Worm (Caenorhabditis elegans) whole organism, young adult: Measurements from ENCODE around the gene nas-37.

ENCODE experiments used
- C06A6.2 ChIP-seq: fragments of 200-800 bp; sonication (Bioruptor generic); conservative IDR thresholded peaks from 2 replicates; pipeline ENCODE4 v1.3.6; 2022; ENCODE audit warnings: missing genetic modification characterization, missing compliant biosample characterization
- D2030.7 ChIP-seq: fragments of 200-800 bp; sonication (Bioruptor generic); IDR thresholded peaks from 2 replicates; pipeline ENCODE4 v1.3.6; 2022; ENCODE audit warnings: missing genetic modification reagents, missing genetic modification characterization, missing compliant biosample characterization
- F23B12.7 ChIP-seq: sonication (generic microtip); optimal IDR thresholded peaks from 2 replicates; lab custom pipeline; 2017; ENCODE audit warnings: missing genetic modification characterization, mild to moderate bottlenecking, missing compliant biosample characterization, antibody characterized with exemption, moderate library complexity; ENCODE audit not compliant: insufficient read depth
- F39B2.1 ChIP-seq: fragments of 200-800 bp; sonication (Bioruptor generic); IDR thresholded peaks from 2 replicates; pipeline ENCODE4 v1.3.6; 2022; ENCODE audit warnings: missing genetic modification reagents, missing genetic modification characterization, missing compliant biosample characterization
- F57A8.1 ChIP-seq: fragments of 200-800 bp; sonication (Bioruptor generic); optimal IDR thresholded peaks from 2 replicates; lab custom pipeline; 2018; ENCODE audit warnings: mild to moderate bottlenecking, missing genetic modification characterization, moderate library complexity, missing compliant biosample characterization
- T07F8.4 ChIP-seq: sonication (generic microtip); optimal IDR thresholded peaks from 2 replicates; lab custom pipeline; 2016; ENCODE audit warnings: mild to moderate bottlenecking, missing genetic modification characterization, moderate library complexity, missing compliant biosample characterization
- Y53F4B.3 ChIP-seq: fragments of 200-800 bp; sonication (Bioruptor generic); IDR thresholded peaks from 2 replicates; pipeline ENCODE4 v1.3.6; 2022; ENCODE audit warnings: missing genetic modification reagents, missing genetic modification characterization, missing compliant biosample characterization
- ZK185.1 ChIP-seq: sonication (generic microtip); optimal IDR thresholded peaks from 2 replicates; lab custom pipeline; 2016; ENCODE audit warnings: mild to moderate bottlenecking, missing genetic modification characterization, missing compliant biosample characterization; ENCODE audit not compliant: poor library complexity, severe bottlenecking
- aptf-3 ChIP-seq: fragments of 200-800 bp; sonication (Bioruptor generic); IDR thresholded peaks from 2 replicates; pipeline ENCODE4 v1.3.6; 2022; ENCODE audit warnings: missing genetic modification characterization, missing compliant biosample characterization
- attf-5 ChIP-seq: fragments of 200-800 bp; sonication (Bioruptor generic); optimal IDR thresholded peaks from 2 replicates; lab custom pipeline; 2018; ENCODE audit warnings: mild to moderate bottlenecking, missing genetic modification characterization, missing compliant biosample characterization
- attf-6 ChIP-seq: fragments of 200-800 bp; sonication (Bioruptor generic); IDR thresholded peaks from 2 replicates; pipeline ENCODE4 v1.3.6; 2022; ENCODE audit warnings: missing genetic modification reagents, missing genetic modification characterization, missing compliant biosample characterization
- bed-2 ChIP-seq: fragments of 200-800 bp; sonication (Bioruptor generic); IDR thresholded peaks from 2 replicates; pipeline ENCODE4 v1.3.6; 2022; ENCODE audit warnings: missing genetic modification reagents, missing genetic modification characterization, missing compliant biosample characterization
- ccch-3 ChIP-seq: fragments of 200-800 bp; sonication (Bioruptor generic); optimal IDR thresholded peaks from 2 replicates; lab custom pipeline; 2018; ENCODE audit warnings: mild to moderate bottlenecking, missing genetic modification characterization, missing compliant biosample characterization
- cebp-2 ChIP-seq: fragments of 200-800 bp; sonication (Bioruptor generic); IDR thresholded peaks from 2 replicates; pipeline ENCODE4 v1.3.6; 2022; ENCODE audit warnings: missing genetic modification characterization, missing compliant biosample characterization
- ceh-58 ChIP-seq: fragments of 200-800 bp; sonication (Bioruptor generic); IDR thresholded peaks from 2 replicates; pipeline ENCODE4 v1.3.6; 2022; ENCODE audit warnings: missing genetic modification characterization, missing compliant biosample characterization
- ceh-79 ChIP-seq: sonication (generic microtip); optimal IDR thresholded peaks from 2 replicates; lab custom pipeline; 2017; ENCODE audit warnings: mild to moderate bottlenecking, missing genetic modification characterization, missing compliant biosample characterization
- ceh-91 ChIP-seq: fragments of 200-800 bp; sonication (Bioruptor generic); IDR thresholded peaks from 2 replicates; pipeline ENCODE4 v1.3.6; 2022; ENCODE audit warnings: missing genetic modification reagents, missing genetic modification characterization, missing compliant biosample characterization
- chd-7 ChIP-seq: sonication (generic microtip); optimal IDR thresholded peaks from 2 replicates; lab custom pipeline; 2016; ENCODE audit warnings: mild to moderate bottlenecking, missing genetic modification characterization, moderate library complexity, missing compliant biosample characterization
- efl-1 ChIP-seq: fragments of 150-350 bp; optimal IDR thresholded peaks from 2 replicates; lab custom pipeline; 2014; ENCODE audit warnings: missing biosample characterization, missing genetic modification reagents, missing genetic modification characterization
- egl-44 ChIP-seq: fragments of 200-800 bp; sonication (Bioruptor generic); IDR thresholded peaks from 2 replicates; pipeline ENCODE4 v1.3.6; 2022; ENCODE audit warnings: missing genetic modification reagents, missing genetic modification characterization, missing compliant biosample characterization
- ekl-4 ChIP-seq: fragments of 200-800 bp; sonication (Bioruptor generic); IDR thresholded peaks from 2 replicates; pipeline ENCODE4 v1.3.6; 2022; ENCODE audit warnings: missing genetic modification reagents, missing genetic modification characterization, missing compliant biosample characterization
- hlh-12 ChIP-seq: sonication (generic microtip); optimal IDR thresholded peaks from 2 replicates; lab custom pipeline; 2016; ENCODE audit warnings: missing genetic modification characterization, missing compliant biosample characterization
- lag-1 ChIP-seq: fragments of 200-800 bp; sonication (Bioruptor generic); IDR thresholded peaks from 2 replicates; pipeline ENCODE4 v1.3.6; 2022; ENCODE audit warnings: missing genetic modification reagents, missing genetic modification characterization, missing compliant biosample characterization
- let-607 ChIP-seq, 2 experiments: fragments of 200-800 bp in 1 of 2; sonication (Bioruptor generic) in 1 of 2; sonication (generic microtip) in 1 of 2; optimal IDR thresholded peaks; 2 replicates each; lab custom pipeline; 2016 to 2018; ENCODE audit warnings: mild to moderate bottlenecking in 2 of 2, missing compliant biosample characterization in 2 of 2, missing genetic modification characterization in 2 of 2, moderate library complexity in 2 of 2, missing genotype in 1 of 2
- lin-54 ChIP-seq: fragments of 200-800 bp; sonication (Bioruptor generic); optimal IDR thresholded peaks from 2 replicates; lab custom pipeline; 2018; ENCODE audit warnings: mild to moderate bottlenecking, missing genetic modification characterization, missing compliant biosample characterization
- mcd-1 ChIP-seq: fragments of 200-800 bp; sonication (Bioruptor generic); IDR thresholded peaks from 2 replicates; pipeline ENCODE4 v1.3.6; 2022; ENCODE audit warnings: missing genetic modification reagents, missing genetic modification characterization, missing compliant biosample characterization
- nhr-120 ChIP-seq: fragments of 200-800 bp; sonication (Bioruptor generic); IDR thresholded peaks from 2 replicates; pipeline ENCODE4 v1.3.6; 2022; ENCODE audit warnings: missing genetic modification characterization, missing compliant biosample characterization
- nhr-179 ChIP-seq: sonication (generic microtip); optimal IDR thresholded peaks from 2 replicates; lab custom pipeline; 2016; ENCODE audit warnings: mild to moderate bottlenecking, missing genetic modification characterization, missing compliant biosample characterization
- nhr-80 ChIP-seq: sonication (generic microtip); optimal IDR thresholded peaks from 2 replicates; lab custom pipeline; 2016; ENCODE audit warnings: missing genetic modification characterization, missing compliant biosample characterization
- pbrm-1 ChIP-seq: fragments of 200-800 bp; sonication (Bioruptor generic); IDR thresholded peaks from 2 replicates; pipeline ENCODE4 v1.3.6; 2022; ENCODE audit warnings: missing genetic modification reagents, missing genetic modification characterization, missing compliant biosample characterization
- pha-4 ChIP-seq: fragments of 150-350 bp; sonication (generic microtip); optimal IDR thresholded peaks from 2 replicates; lab custom pipeline; 2014; ENCODE audit warnings: missing biosample characterization, missing genetic modification reagents, missing genetic modification characterization
- rec-8 ChIP-seq, 2 experiments: sonication (generic microtip); optimal IDR thresholded peaks; 2 replicates each; lab custom pipeline; 2016; ENCODE audit warnings: mild to moderate bottlenecking in 2 of 2, missing genetic modification characterization in 2 of 2, missing genetic modification reagents in 2 of 2, missing genotype in 2 of 2, missing biosample characterization in 1 of 2, missing compliant biosample characterization in 1 of 2, moderate library complexity in 1 of 2
- repo-1 ChIP-seq: sonication (generic microtip); optimal IDR thresholded peaks from 2 replicates; lab custom pipeline; 2017; ENCODE audit warnings: mild to moderate bottlenecking, missing genetic modification characterization, missing compliant biosample characterization
- unc-62 ChIP-seq: fragments of 150-350 bp; optimal IDR thresholded peaks from 2 replicates; lab custom pipeline; 2014; ENCODE audit warnings: missing biosample characterization, missing genetic modification reagents, missing genetic modification characterization
- ztf-26 ChIP-seq: sonication (generic microtip); optimal IDR thresholded peaks from 2 replicates; lab custom pipeline; 2017; ENCODE audit warnings: missing genetic modification characterization, missing compliant biosample characterization

nas-37 gene

ce11 chrX:9924962-9925361 lies 23.9 kb downstream of the nas-37 start, which contains the start of gene ugt-23:
Gene ugt-23 (minus strand): TSS chrX:9925173.
- peak; percentile 38 for TF ChIP-seq nhr-80 (tag; lab: Kevin White, UChicago)
- no peak for TF ChIP-seq hlh-12

ce11 chrX:9921257-9921656 lies 27.6 kb downstream of the nas-37 start, which contains the start of gene C17G1.2:
Gene C17G1.2 (plus strand): TSS chrX:9921557.
- TF ChIP-seq F57A8.1 (no peak), egl-44 (no peak), C06A6.2 (no peak), ztf-26 (tag; lab: Kevin White, UChicago) (no peak), nhr-120 (GFP tag; lab: Robert Waterston, UW) (no peak), aptf-3 (no peak), bed-2 (no peak)

DNA sequence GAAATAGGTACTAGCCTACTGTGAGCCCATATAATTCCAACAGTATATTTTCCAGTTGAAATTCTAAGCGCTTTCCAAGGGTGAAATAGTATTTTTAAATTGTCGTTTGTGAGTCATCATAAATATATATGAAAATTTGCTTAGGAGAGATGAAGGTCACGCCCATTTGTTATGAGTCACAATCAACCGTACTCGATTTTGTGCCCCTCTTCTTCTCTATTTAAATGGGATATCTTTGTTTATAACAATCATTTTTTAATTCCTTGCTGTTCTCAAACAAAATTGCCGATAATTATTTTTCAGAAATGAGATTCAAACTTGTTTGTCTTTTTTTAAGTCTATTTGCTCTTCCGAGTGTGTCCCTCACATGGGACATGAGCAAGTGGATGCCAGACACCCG lies 29.9 kb downstream of the nas-37 start, which contains the start of gene folr-1:
TSS of gene folr-1 (plus strand) at position 301 of the 400 bp plus-strand sequence.
- TF ChIP-seq ceh-91 (GFP tag; lab: Robert Waterston, UW) (no peak), pha-4 (no peak), D2030.7 (GFP tag; lab: Robert Waterston, UW) (no peak), nhr-179 (no peak), rec-8 (tag; optimal IDR thresholded peaks at IDR 0.05; lab: Kevin White, UChicago) (no peak), F39B2.1 (no peak), cebp-2 (GFP tag; lab: Robert Waterston, UW) (no peak), ZK185.1 (tag; lab: Kevin White, UChicago) (no peak), attf-6 (GFP tag; lab: Robert Waterston, UW) (no peak), lin-54 (GFP tag; lab: Kevin White, UChicago) (no peak), chd-7 (tag; lab: Kevin White, UChicago) (no peak), T07F8.4 (tag; lab: Kevin White, UChicago) (no peak), ccch-3 (GFP tag; lab: Kevin White, UChicago) (no peak)

DNA sequence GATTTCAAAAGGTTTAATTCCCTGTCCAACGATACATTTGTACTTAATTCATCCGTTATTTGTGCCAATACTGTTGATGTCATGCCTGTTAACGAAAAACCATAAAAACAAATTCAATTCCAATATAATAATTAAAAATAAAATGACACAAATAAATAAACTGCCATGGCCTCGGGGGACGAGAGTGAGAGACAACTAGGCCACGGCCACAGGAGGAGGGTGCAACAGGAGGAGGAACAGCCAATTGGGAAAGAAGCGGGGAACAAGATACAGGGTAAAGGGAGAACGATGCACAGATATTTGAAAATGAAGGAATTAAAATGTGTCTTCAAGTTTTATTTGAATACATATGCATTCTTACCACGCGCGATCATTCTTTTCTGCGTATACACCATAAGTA lies 31.5 kb downstream of the nas-37 start, which contains the start of gene F21G4.6:
TSS of gene F21G4.6 (minus strand) at position 87 of the 400 bp plus-strand sequence.
- TF ChIP-seq hlh-12: no peak
- TF ChIP-seq let-607 (tag; optimal IDR thresholded peaks at IDR 0.05; lab: Kevin White, UChicago): peak in 1 of 2 experiments; percentile 4

DNA sequence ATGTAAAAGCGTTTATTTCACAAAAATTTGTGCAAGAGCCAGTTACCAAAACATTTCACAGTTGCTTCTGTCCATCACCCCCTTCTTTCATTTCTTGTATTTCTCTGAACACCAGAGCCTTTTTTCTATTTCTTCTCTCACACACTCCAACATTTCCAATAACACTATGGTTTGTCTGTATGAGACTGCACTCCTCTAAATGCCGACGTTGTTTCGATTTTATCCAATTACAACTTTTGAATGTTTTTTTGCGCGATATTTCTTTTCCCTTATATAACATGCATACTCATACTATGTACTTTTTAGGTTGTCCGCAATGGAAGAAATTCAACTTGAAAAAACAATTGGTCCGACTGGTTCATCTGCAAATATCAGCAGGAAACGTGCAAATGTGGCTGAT lies 43.0 kb downstream of the nas-37 start, which contains the start of gene F21G4.5:
TSS of gene F21G4.5 (plus strand) at position 301 of the 400 bp plus-strand sequence.
- TF ChIP-seq ceh-79 (tag; lab: Kevin White, UChicago) (no peak), F23B12.7 (no peak), pbrm-1 (GFP tag; lab: Robert Waterston, UW) (no peak), ekl-4 (no peak), attf-5 (GFP tag; lab: Kevin White, UChicago) (no peak), unc-62 (GFP tag; lab: Kevin White, UChicago) (no peak), ceh-58 (no peak), let-607 (tag; optimal IDR thresholded peaks at IDR 0.05; lab: Kevin White, UChicago) (no peak), bed-2 (no peak), lag-1 (GFP tag; lab: Robert Waterston, UW) (no peak), efl-1 (GFP tag; lab: Kevin White, UChicago) (no peak), pha-4 (no peak), repo-1 (tag; lab: Kevin White, UChicago) (no peak), Y53F4B.3 (GFP tag; lab: Robert Waterston, UW) (no peak), mcd-1 (no peak)
